Worm (Caenorhabditis elegans): ENCODE measurements around the gene C49H3.16.
"Not testable (repeated sequence)": the region's sequence is repeated elsewhere in the genome, so short reads cannot be mapped to it uniquely, and the experiment has no call there.

The C49H3.16 gene

DNA sequence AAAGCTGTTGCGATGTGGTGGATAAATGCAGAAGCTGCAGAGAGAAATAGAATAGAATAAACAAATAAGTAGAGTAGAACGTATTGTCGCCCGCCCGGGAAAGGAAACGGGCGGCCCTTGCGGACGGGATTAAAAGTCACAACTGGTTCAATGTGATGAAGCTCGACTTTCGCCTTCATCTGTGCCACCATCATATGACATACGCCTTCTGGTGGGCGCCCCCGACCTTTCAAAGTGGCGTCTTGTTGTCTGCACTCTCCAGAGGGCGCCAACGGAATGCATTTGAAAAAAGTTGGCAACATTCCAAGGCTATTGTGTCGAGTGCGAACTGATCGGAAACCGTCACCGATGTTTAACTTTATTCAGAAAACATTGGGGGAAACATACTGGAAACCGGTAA, 23.0 kb downstream of the C49H3.16 start:
- TF ChIP-seq W03F9.2 (tag; optimal IDR thresholded peaks at IDR 0.05): no peak
- TF ChIP-seq him-1 (tag; optimal IDR thresholded peaks at IDR 0.05): no peak
- no peak for TF ChIP-seq dao-5 (tag; optimal IDR thresholded peaks at IDR 0.05)

ce11 chrIV:7946457-7946856, 26.2 kb downstream of the C49H3.16 start, which contains the start of gene czw-1:
czw-1 (minus strand) TSS chrIV:7946825.
- TF ChIP-seq him-1 (tag; optimal IDR thresholded peaks at IDR 0.05) (no peak), W03F9.2 (tag; optimal IDR thresholded peaks at IDR 0.05) (no peak), dao-5 (tag; optimal IDR thresholded peaks at IDR 0.05) (no peak)

ce11 chrIV:7946899-7947499, 26.8 kb downstream of the C49H3.16 start, which contains the start of gene F20D12.12:
F20D12.12 (plus strand) TSS chrIV:7947440.
- peak; percentile 46 for TF ChIP-seq W03F9.2 (tag; optimal IDR thresholded peaks at IDR 0.05)

ce11 chrIV:7948290-7948689, 28.1 kb downstream of the C49H3.16 start, which contains the start of gene mcm-3AP:
mcm-3AP (plus strand) TSS chrIV:7948672.
- TF ChIP-seq W03F9.2, him-1, dao-5 (tag; optimal IDR thresholded peaks at IDR 0.05): not testable (repeated sequence)

- TF ChIP-seq him-1 (tag; optimal IDR thresholded peaks at IDR 0.05) (no peak), W03F9.2 (tag; optimal IDR thresholded peaks at IDR 0.05) (no peak), dao-5 (tag; optimal IDR thresholded peaks at IDR 0.05) (no peak)
Measured at ce11 chrIV:7954006-7954405, 33.8 kb downstream of the C49H3.16 start.

DNA sequence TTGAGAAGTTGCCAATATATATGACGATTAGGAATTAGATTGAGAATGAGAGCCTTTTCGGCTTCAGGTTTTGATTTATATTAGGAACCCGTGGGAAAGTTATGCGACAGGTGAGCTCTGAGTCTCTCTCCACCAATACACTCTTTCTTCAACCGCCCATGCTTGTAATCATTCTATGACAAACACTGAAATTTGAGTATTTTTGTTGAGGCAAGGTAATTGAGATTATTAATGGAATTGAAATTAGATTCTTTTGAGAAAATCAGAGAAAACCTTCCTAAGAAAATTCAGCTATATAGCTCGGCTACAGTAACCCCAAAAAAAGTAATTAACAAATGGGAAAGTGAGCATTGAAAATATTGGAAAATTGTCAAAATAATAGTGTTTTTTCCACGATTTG, 35.6 kb downstream of the C49H3.16 start, which contains the start of gene ceh-19:
Gene ceh-19, minus strand, starts transcription at position 101 of the 400 bp plus-strand sequence.
- no peak for TF ChIP-seq W03F9.2 (tag; optimal IDR thresholded peaks at IDR 0.05)

ce11 chrIV:7956643-7957317, 36.6 kb downstream of the C49H3.16 start, which contains the start of gene csr-1:
csr-1 (plus strand) TSS chrIV:7957267.
- no peak for TF ChIP-seq dao-5 (tag; optimal IDR thresholded peaks at IDR 0.05)
- no peak for TF ChIP-seq W03F9.2 (tag; optimal IDR thresholded peaks at IDR 0.05)
- no peak for TF ChIP-seq him-1 (tag; optimal IDR thresholded peaks at IDR 0.05)

DNA sequence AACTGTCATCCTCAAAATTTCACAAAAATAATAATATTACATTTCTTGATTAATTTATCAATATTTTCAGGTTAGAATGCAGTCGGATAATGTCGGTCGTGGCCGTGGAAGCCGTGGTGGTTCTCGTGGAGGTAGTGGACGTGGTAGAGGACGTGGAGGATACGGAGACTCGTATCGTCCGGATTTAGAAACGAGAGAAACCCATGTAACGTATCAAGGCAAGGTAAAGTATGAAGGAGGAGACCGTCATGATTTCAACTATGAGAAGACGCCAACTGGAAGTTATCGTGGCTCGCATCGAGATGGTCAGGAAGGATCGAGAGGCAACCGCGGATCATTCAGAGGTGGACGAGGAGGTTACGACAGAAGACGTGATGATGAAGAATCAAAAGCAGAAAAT, 37.3 kb downstream of the C49H3.16 start, which contains the start of gene frpr-10:
Gene frpr-10, plus strand, starts transcription at position 301 of the 400 bp plus-strand sequence.
- TF ChIP-seq W03F9.2 (tag; optimal IDR thresholded peaks at IDR 0.05) (no peak), dao-5 (tag; optimal IDR thresholded peaks at IDR 0.05) (no peak), him-1 (tag; optimal IDR thresholded peaks at IDR 0.05) (no peak)

DNA sequence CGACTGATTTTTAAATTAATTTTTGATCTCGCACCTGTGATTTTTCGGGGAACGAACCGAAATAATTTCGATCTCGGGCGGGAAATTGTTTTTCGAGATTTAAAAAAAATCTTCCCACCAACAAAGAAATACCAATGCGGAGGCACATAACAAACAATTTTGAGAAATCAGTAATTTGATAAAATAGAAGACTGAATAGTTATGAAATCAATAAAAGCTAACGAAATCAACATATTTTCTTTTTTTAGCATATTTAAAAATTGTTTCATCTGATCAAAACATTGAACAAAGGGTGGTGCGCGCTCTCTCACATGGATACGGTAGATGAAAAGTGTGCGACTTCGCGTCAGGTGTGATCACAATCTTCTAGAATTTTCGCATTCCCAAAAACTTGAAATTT, 37.9 kb downstream of the C49H3.16 start:
- TF ChIP-seq W03F9.2 (tag; optimal IDR thresholded peaks at IDR 0.05): no peak
- TF ChIP-seq dao-5 (tag; optimal IDR thresholded peaks at IDR 0.05): no peak
- TF ChIP-seq him-1 (tag; optimal IDR thresholded peaks at IDR 0.05): no peak

ce11 chrIV:7961889-7962342, 41.7 kb downstream of the C49H3.16 start:
- TF ChIP-seq dao-5 (tag; optimal IDR thresholded peaks at IDR 0.05) (no peak), him-1 (tag; optimal IDR thresholded peaks at IDR 0.05) (no peak), W03F9.2 (tag; optimal IDR thresholded peaks at IDR 0.05) (no peak)

DNA sequence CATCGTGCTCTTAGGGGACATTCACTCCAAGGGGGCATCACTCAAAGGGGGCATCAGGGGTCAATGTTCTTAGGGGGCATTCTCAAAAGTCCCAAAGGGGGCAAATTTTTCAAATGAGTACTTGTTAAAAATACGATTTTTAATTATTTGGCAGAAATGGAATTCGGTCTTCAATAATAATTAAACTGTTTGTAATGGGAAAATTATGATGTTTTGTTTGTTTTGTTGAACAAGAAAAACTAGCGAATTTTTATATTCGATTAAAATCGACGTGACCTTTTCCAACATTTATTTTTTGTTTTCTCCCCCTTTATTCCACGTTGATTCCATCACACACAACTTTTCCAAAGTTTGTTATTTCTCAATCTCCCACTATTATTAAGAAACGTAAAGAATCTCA, 46.8 kb downstream of the C49H3.16 start, which contains the start of gene F57H12.5:
Gene F57H12.5, plus strand, starts transcription at position 301 of the 400 bp plus-strand sequence.
- no peak for TF ChIP-seq him-1 (tag; optimal IDR thresholded peaks at IDR 0.05)
- TF ChIP-seq dao-5 (tag; optimal IDR thresholded peaks at IDR 0.05): no peak
- TF ChIP-seq W03F9.2 (tag; optimal IDR thresholded peaks at IDR 0.05): no peak

All from whole organism, L4/young adult.